Worm (Caenorhabditis elegans): ENCODE measurements around the gene slc-17.9.

Gene slc-17.9

ce11 chrX:9742058-9742457 is 22.7 kb downstream of the slc-17.9 start:
- TF ChIP-seq aly-2 (tag; optimal IDR thresholded peaks at IDR 0.05) = no peak
- no peak for TF ChIP-seq unc-62 (GFP tag; optimal IDR thresholded peaks at IDR 0.05)
- TF ChIP-seq elt-3 (tag; optimal IDR thresholded peaks at IDR 0.05) = no peak
- TF ChIP-seq nhr-43 (tag; optimal IDR thresholded peaks at IDR 0.05; ENCODE audit: poor library complexity, severe bottlenecking) = no peak
- TF ChIP-seq lin-39 (tag; optimal IDR thresholded peaks at IDR 0.05) = no peak

DNA sequence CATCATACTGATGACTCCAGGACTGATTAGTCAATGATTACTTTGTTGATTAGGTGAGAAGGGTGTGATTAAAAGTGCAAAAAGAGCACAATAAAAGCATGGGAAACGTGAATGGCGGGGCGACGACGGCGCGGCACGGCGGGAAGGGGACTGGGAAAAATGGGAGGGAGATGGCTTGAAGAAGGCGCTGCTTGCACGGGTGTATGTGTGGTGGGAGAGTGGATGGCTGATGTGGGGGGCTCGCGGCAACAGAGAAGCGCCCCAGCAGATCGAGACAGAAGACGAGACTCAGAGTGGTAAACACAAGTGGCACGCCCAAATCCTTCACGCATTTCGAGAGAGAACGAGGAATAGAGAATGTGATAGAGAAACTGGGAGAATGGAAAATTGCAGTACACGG is 27.0 kb downstream of the slc-17.9 start, which contains the start of gene F15G9.5:
F15G9.5 (minus strand) TSS at position 159 of the 400 bp plus-strand sequence.
- TF ChIP-seq lin-39 (tag; optimal IDR thresholded peaks at IDR 0.05) = peak; percentile 62
- TF ChIP-seq nfya-1 (tag; optimal IDR thresholded peaks at IDR 0.05; ENCODE audit: insufficient read depth) = peak; percentile 62
- no peak for TF ChIP-seq zag-1 (tag; optimal IDR thresholded peaks at IDR 0.05)
- TF ChIP-seq elt-2 (tag; optimal IDR thresholded peaks at IDR 0.05) = peak; percentile 8
- peak; percentile 44 for TF ChIP-seq hmg-11 (tag; optimal IDR thresholded peaks at IDR 0.05)
- no peak for TF ChIP-seq ceh-9 (tag; optimal IDR thresholded peaks at IDR 0.05)
- TF ChIP-seq aly-2 (tag; optimal IDR thresholded peaks at IDR 0.05) = no peak
- TF ChIP-seq nhr-25 (tag; optimal IDR thresholded peaks at IDR 0.05) = no peak

DNA sequence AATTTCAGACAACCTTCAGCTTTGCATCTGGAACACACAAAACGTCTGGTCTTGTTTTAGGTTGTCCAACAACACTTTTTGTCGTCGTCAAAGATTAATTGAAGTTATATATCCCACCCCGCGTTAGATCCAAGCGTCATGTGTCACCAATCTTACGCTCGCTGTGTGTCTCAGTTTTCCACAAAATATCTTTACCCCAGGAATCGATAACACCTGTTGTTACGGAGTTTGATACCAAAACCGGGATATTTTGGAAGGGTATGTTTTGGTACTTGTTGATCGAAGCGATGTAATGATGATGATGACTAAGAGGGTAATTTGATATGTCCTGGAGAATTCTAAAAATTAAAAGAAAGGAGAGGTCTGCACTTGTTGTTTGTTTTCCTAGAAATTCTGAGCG is 29.2 kb downstream of the slc-17.9 start:
- TF ChIP-seq nhr-43 (tag; optimal IDR thresholded peaks at IDR 0.05; ENCODE audit: poor library complexity, severe bottlenecking) (no peak), snpc-4 (tag; optimal IDR thresholded peaks at IDR 0.05) (no peak), eor-1 (tag; optimal IDR thresholded peaks at IDR 0.05) (no peak), fos-1 (tag; optimal IDR thresholded peaks at IDR 0.05) (no peak), unc-39 (tag; optimal IDR thresholded peaks at IDR 0.05) (no peak), elt-3 (tag; optimal IDR thresholded peaks at IDR 0.05) (no peak), pqm-1 (tag; optimal IDR thresholded peaks at IDR 0.05) (no peak), mml-1 (tag; optimal IDR thresholded peaks at IDR 0.05) (no peak), fkh-10 (GFP tag; optimal IDR thresholded peaks at IDR 0.05) (no peak), nhr-11 (tag; optimal IDR thresholded peaks at IDR 0.05) (no peak), nhr-25 (tag; optimal IDR thresholded peaks at IDR 0.05) (no peak), elt-1 (tag; optimal IDR thresholded peaks at IDR 0.05) (no peak), elt-2 (tag; optimal IDR thresholded peaks at IDR 0.05) (no peak), skn-1 (tag; optimal IDR thresholded peaks at IDR 0.05) (no peak), egl-27 (tag; optimal IDR thresholded peaks at IDR 0.05) (no peak), hmg-11 (tag; optimal IDR thresholded peaks at IDR 0.05) (no peak), ztf-4 (tag; optimal IDR thresholded peaks at IDR 0.05) (no peak), nhr-76 (tag; optimal IDR thresholded peaks at IDR 0.05) (no peak), nhr-77 (tag; optimal IDR thresholded peaks at IDR 0.05) (no peak), zag-1 (tag; optimal IDR thresholded peaks at IDR 0.05) (no peak)

DNA sequence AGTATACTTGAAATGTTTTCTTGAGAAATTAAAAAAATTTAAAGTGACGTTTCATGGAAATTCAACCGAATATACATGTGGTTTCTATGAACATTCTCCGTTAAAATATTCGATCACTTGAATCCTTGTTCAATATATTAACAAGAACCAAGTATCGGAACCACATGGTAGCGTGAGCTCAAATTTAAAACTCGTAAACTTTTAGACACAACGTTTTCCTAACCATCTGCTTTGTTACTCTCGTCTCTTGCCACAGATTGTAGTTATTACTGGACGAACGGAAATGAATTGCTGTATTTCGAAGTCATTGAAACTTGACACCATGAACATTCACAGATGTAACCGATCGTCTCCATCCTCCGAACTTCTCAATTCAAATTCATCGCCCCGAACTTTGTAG is 45.7 kb downstream of the slc-17.9 start:
- TF ChIP-seq sea-2 (GFP tag; optimal IDR thresholded peaks at IDR 0.05) (no peak), nhr-67 (tag; optimal IDR thresholded peaks at IDR 0.05) (no peak), elt-3 (tag; optimal IDR thresholded peaks at IDR 0.05) (no peak), nhr-77 (tag; optimal IDR thresholded peaks at IDR 0.05) (no peak), ztf-11 (tag; optimal IDR thresholded peaks at IDR 0.05) (no peak), unc-39 (tag; optimal IDR thresholded peaks at IDR 0.05) (no peak), lin-39 (tag; optimal IDR thresholded peaks at IDR 0.05) (no peak), nfya-1 (tag; optimal IDR thresholded peaks at IDR 0.05; ENCODE audit: insufficient read depth) (no peak), ceh-16 (tag; optimal IDR thresholded peaks at IDR 0.05) (no peak), lsy-12 (tag; optimal IDR thresholded peaks at IDR 0.05) (no peak), nhr-12 (tag; optimal IDR thresholded peaks at IDR 0.05) (no peak), nhr-11 (tag; optimal IDR thresholded peaks at IDR 0.05) (no peak), mdl-1 (tag; optimal IDR thresholded peaks at IDR 0.05) (no peak), snpc-4 (tag; optimal IDR thresholded peaks at IDR 0.05) (no peak), eor-1 (tag; optimal IDR thresholded peaks at IDR 0.05) (no peak), nhr-25 (tag; optimal IDR thresholded peaks at IDR 0.05) (no peak), egl-27 (tag; optimal IDR thresholded peaks at IDR 0.05) (no peak), zag-1 (tag; optimal IDR thresholded peaks at IDR 0.05) (no peak)

DNA sequence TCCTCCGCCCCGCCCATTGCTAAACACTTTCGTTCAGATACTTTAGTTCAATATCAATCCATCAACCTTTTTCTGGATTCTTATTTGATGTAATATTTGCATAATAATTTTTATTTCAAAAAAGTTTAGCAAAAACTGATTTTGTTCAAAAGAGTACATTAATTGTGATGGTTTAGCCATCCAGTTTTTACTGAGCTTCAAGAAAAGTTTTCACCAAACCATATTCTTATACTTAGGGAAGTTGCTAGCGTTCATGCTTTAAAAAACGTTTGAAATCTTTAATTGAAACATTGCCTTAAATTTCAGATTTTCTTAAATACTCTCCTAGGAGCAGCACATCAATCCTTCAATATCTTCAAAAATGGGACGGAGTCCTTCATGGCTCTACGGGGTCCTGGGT is 47.5 kb downstream of the slc-17.9 start, which contains the start of gene him-4:
him-4 (plus strand) TSS at position 301 of the 400 bp plus-strand sequence.
- TF ChIP-seq nhr-67 (tag; optimal IDR thresholded peaks at IDR 0.05) (no peak), skn-1 (tag; optimal IDR thresholded peaks at IDR 0.05) (no peak), elt-2 (tag; optimal IDR thresholded peaks at IDR 0.05) (no peak), nhr-76 (tag; optimal IDR thresholded peaks at IDR 0.05) (no peak), ama-1 (optimal IDR thresholded peaks at IDR 0.05) (no peak), nhr-12 (tag; optimal IDR thresholded peaks at IDR 0.05) (no peak), pqm-1 (tag; optimal IDR thresholded peaks at IDR 0.05) (no peak), fkh-2 (tag; optimal IDR thresholded peaks at IDR 0.05) (no peak), sea-2 (GFP tag; optimal IDR thresholded peaks at IDR 0.05) (no peak)

All from whole organism, L3 larva.